Worm (Caenorhabditis elegans) whole organism, late embryonic: ENCODE data around the gene lin-36.

Experiments used
- C38D4.7 ChIP-seq: fragments of 200-800 bp; sonication (Bioruptor generic); optimal IDR thresholded peaks from 2 replicates; lab custom pipeline; 2018; ENCODE audit warnings: mild to moderate bottlenecking, missing genetic modification characterization, moderate library complexity, missing compliant biosample characterization
- K09A11.1 ChIP-seq: sonication (generic microtip); optimal IDR thresholded peaks from 2 replicates; lab custom pipeline; 2017; ENCODE audit warnings: antibody characterized with exemption, mild to moderate bottlenecking, missing genetic modification characterization, missing compliant biosample characterization; ENCODE audit not compliant: insufficient read depth
- ama-1 ChIP-seq: fragments of 150-350 bp; optimal IDR thresholded peaks from 2 replicates; lab custom pipeline; 2014
- dmd-4 ChIP-seq: sonication (generic microtip); optimal IDR thresholded peaks from 2 replicates; lab custom pipeline; 2016; ENCODE audit warnings: borderline replicate concordance, missing genetic modification characterization, missing compliant biosample characterization
- elt-2 ChIP-seq: sonication (generic microtip); optimal IDR thresholded peaks from 2 replicates; lab custom pipeline; 2016; ENCODE audit warnings: missing genetic modification reagents, missing genetic modification characterization, missing compliant biosample characterization
- nhr-11 ChIP-seq: fragments of 150-350 bp; optimal IDR thresholded peaks from 2 replicates; lab custom pipeline; 2014; ENCODE audit warnings: missing biosample characterization, missing genetic modification characterization
- pha-4 ChIP-seq: fragments of 150-350 bp; optimal IDR thresholded peaks from 2 replicates; lab custom pipeline; 2018; ENCODE audit warnings: missing biosample characterization, missing genetic modification reagents, missing genetic modification characterization
- syd-9 ChIP-seq: sonication (generic microtip); optimal IDR thresholded peaks from 2 replicates; lab custom pipeline; 2016; ENCODE audit warnings: mild to moderate bottlenecking, missing genetic modification characterization, moderate library complexity, missing compliant biosample characterization
- unc-55 ChIP-seq: sonication (generic microtip); optimal IDR thresholded peaks from 2 replicates; lab custom pipeline; 2017; ENCODE audit warnings: missing biosample characterization, missing genetic modification reagents, missing genetic modification characterization
- unc-86 ChIP-seq: sonication (generic microtip); optimal IDR thresholded peaks from 2 replicates; lab custom pipeline; 2016; ENCODE audit warnings: missing genetic modification characterization, missing compliant biosample characterization

DNA sequence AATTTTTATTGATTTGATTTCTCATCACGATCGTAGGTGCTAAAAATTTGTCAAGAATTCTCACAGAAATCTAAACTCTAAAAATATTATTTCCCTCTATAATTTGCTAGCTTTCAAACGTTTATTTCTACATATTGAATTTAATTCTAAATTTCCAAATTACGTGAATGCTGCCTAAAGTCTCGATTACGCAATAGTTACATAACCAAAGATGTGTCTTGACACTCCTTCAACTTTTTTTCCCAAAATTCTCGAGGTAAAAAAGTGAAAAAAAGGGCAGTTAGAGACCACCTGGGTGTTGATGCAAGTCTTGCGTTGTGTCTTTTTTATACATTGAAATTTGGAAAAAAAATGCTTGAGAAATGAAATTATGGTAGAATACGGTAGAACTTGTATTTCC is 31.2 kb upstream of the lin-36 start:
- TF ChIP-seq unc-55 (GFP tag; lab: Kevin White, UChicago) (no peak), nhr-11 (tag; lab: Kevin White, UChicago) (no peak), syd-9 (tag; lab: Kevin White, UChicago) (no peak), elt-2 (no peak), pha-4 (tag; lab: Kevin White, UChicago) (no peak), C38D4.7 (no peak), ama-1 (lab: Kevin White, UChicago) (no peak), K09A11.1 (no peak), dmd-4 (tag; lab: Kevin White, UChicago) (no peak), unc-86 (no peak)
